Worm (Caenorhabditis elegans): ENCODE measurements around the gene del-7.

Gene del-7

ce11 chrIV:7747838-7748237 is 12.4 kb upstream of the del-7 start, which contains the start of gene klo-1:
Gene klo-1, minus strand, starts transcription at chrIV:7748225.
- no peak for TF ChIP-seq him-1 (tag; optimal IDR thresholded peaks at IDR 0.05)
- TF ChIP-seq dao-5 (tag; optimal IDR thresholded peaks at IDR 0.05): no peak
- TF ChIP-seq W03F9.2 (tag; optimal IDR thresholded peaks at IDR 0.05): no peak

DNA sequence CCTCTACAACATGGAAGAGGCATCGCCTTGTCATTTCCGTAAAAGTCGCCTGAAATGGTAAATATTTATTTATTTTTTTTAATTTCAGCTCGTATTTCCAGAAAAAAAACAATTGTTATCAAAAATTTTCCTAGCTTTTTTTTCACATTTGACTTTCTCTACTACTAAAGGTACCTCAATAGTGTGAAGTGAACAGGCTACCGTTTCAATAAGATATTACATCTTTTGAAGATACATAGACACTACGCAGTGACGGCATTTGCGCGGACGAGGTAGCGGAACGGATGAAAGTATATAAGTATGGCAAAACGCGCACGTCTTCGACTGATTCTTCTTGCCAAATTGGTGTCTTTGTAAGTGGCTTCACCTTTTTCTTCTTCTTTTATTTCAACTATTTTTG is 7.1 kb upstream of the del-7 start, which contains the start of gene col-14:
Gene col-14 (plus strand): TSS at position 301 of the 400 bp plus-strand sequence.
- no peak for TF ChIP-seq W03F9.2 (tag; optimal IDR thresholded peaks at IDR 0.05)
- no peak for TF ChIP-seq dao-5 (tag; optimal IDR thresholded peaks at IDR 0.05)

DNA sequence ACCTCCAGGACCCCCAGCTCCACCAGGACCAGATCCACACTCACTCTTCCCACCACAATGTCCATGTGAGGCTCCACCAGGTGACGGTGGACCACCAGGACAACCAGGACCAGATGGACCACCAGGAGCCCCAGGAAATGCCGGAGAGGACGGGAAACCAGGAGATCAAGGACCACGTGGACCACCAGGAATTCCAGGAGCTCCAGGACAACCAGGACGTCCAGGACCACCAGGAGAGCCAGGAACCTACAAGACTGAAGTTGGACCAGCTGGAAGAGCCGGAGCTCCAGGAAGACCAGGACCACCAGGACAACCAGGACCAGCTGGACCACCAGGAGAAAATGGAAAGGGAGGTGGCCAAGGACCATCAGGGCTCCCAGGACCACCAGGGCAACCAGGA is 6.1 kb upstream of the del-7 start:
- no peak for TF ChIP-seq W03F9.2 (tag; optimal IDR thresholded peaks at IDR 0.05)
- TF ChIP-seq dao-5 (tag; optimal IDR thresholded peaks at IDR 0.05): no peak
- no peak for TF ChIP-seq him-1 (tag; optimal IDR thresholded peaks at IDR 0.05)

DNA sequence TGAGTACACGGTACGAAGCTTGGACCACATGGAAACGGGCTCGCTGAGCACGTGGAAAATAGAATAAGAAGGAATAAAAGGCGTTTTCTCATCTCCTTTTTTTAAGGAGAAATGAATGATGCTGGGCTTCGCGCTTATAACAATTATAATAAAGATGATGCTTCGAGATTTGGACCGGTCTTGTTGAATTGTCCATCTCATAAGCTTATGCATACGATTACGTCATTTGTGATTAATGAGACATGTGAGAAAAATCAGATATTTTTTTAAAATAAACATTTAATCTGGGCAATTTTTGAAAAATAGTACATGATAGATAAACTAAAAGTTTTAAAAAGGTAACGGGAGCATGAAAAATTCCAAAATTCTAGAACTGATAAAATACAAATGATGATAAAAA is 3.0 kb upstream of the del-7 start, which contains the start of gene C46A5.4:
Gene C46A5.4 (minus strand): TSS at position 101 of the 400 bp plus-strand sequence.
- TF ChIP-seq W03F9.2 (tag; optimal IDR thresholded peaks at IDR 0.05) (no peak), him-1 (tag; optimal IDR thresholded peaks at IDR 0.05) (no peak), dao-5 (tag; optimal IDR thresholded peaks at IDR 0.05) (no peak)

- TF ChIP-seq him-1 (tag; optimal IDR thresholded peaks at IDR 0.05) (no peak), W03F9.2 (tag; optimal IDR thresholded peaks at IDR 0.05) (no peak), dao-5 (tag; optimal IDR thresholded peaks at IDR 0.05) (no peak)
Measured at ce11 chrIV:7759527-7759926, 690 bp upstream of the del-7 start, which contains the start of gene dsb-3. Gene dsb-3, minus strand, starts transcription at chrIV:7759627.

DNA sequence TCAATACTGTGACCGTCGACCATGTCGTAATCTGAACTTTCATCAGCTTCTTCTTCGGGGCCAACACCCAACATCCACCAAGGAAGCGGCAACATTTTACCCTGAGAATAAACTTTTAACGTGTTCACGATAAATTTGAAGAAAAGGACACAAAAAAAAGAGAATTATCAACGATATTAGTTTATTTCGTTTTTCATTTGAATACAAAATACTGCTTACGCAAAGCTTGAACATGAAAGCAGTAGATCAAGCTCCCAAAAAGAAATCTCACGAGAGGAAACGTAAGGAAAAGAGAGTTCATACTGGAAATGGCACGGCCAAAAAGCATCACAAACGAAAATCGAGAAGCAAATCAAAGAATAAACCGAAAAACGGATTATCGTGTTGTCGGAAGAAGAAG is 3.5 kb downstream of the del-7 start, which contains the start of the genes C46A5.6 and C46A5.1:
Gene C46A5.6 (minus strand): TSS at position 101 of the 400 bp plus-strand sequence.
Gene C46A5.1 (plus strand): TSS at position 184 of the 400 bp plus-strand sequence.
- TF ChIP-seq dao-5 (tag; optimal IDR thresholded peaks at IDR 0.05): no peak
- no peak for TF ChIP-seq W03F9.2 (tag; optimal IDR thresholded peaks at IDR 0.05)
- TF ChIP-seq him-1 (tag; optimal IDR thresholded peaks at IDR 0.05): no peak

ce11 chrIV:7764319-7764718 is 4.1 kb downstream of the del-7 start:
- TF ChIP-seq W03F9.2 (tag; optimal IDR thresholded peaks at IDR 0.05) (peak; percentile 37), him-1 (tag; optimal IDR thresholded peaks at IDR 0.05) (no peak), dao-5 (tag; optimal IDR thresholded peaks at IDR 0.05) (no peak)

DNA sequence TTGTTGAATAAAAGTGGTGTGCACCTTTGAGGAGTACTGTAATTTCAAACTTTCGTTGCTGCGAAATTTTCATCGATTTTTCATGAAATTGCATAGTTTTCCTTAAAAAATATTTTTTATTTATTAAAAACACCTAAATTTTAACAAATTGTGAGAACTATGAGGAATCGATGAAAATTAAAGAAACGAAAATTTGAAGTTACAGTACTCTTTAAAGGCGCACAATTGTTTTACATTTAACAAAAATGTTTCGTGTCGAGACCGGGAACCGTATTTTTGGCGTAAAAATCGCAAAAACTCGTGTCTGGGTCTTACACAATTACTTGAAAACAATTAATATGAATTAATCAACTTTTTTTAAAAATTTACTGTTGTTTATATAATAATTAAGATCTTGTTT is 9.9 kb downstream of the del-7 start, which contains the start of gene rdl-1:
Gene rdl-1 (minus strand): TSS at position 101 of the 400 bp plus-strand sequence.
- TF ChIP-seq dao-5 (tag; optimal IDR thresholded peaks at IDR 0.05): no peak
- no peak for TF ChIP-seq him-1 (tag; optimal IDR thresholded peaks at IDR 0.05)
- no peak for TF ChIP-seq W03F9.2 (tag; optimal IDR thresholded peaks at IDR 0.05)

DNA sequence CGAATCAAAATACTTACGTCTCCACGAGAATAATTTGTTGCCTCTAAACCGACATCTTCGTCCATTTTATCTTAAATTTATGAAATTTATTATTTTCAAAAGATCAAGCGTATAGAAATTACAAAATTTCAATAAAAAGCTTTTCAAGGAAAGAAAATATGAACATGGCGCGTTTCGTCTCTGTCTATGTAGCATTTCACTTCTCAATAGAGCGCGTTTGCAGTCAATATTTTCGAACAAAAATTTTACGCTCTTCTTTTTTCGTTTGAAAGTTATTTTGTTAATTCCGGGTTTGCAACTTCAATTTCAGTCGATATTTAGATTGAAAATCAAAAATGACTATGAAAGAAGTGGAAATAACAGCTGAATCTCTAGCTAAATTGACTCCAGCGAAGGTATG is 14.0 kb downstream of the del-7 start, which contains the start of the genes hcf-1 and swd-2.2:
Gene hcf-1 (minus strand): TSS at position 70 of the 400 bp plus-strand sequence.
Gene swd-2.2 (plus strand): TSS at position 206 of the 400 bp plus-strand sequence.
- TF ChIP-seq him-1 (tag; optimal IDR thresholded peaks at IDR 0.05) (no peak), dao-5 (tag; optimal IDR thresholded peaks at IDR 0.05) (no peak), W03F9.2 (tag; optimal IDR thresholded peaks at IDR 0.05) (peak; percentile 46)

ce11 chrIV:7775725-7776124 is 15.5 kb downstream of the del-7 start, which contains the start of gene swd-2.1:
Gene swd-2.1, plus strand, starts transcription at chrIV:7776025.
- TF ChIP-seq W03F9.2 (tag; optimal IDR thresholded peaks at IDR 0.05) (no peak), dao-5 (tag; optimal IDR thresholded peaks at IDR 0.05) (no peak), him-1 (tag; optimal IDR thresholded peaks at IDR 0.05) (no peak)

- TF ChIP-seq dao-5 (tag; optimal IDR thresholded peaks at IDR 0.05): no peak
Measured at ce11 chrIV:7778865-7779264, 18.6 kb downstream of the del-7 start, which contains the start of gene rpap-3. Gene rpap-3, minus strand, starts transcription at chrIV:7778965.

ce11 chrIV:7782292-7782691 is 22.1 kb downstream of the del-7 start, which contains the start of gene sec-10:
Gene sec-10, minus strand, starts transcription at chrIV:7782499.
- TF ChIP-seq him-1 (tag; optimal IDR thresholded peaks at IDR 0.05) (no peak), W03F9.2 (tag; optimal IDR thresholded peaks at IDR 0.05) (no peak), dao-5 (tag; optimal IDR thresholded peaks at IDR 0.05) (no peak)

DNA sequence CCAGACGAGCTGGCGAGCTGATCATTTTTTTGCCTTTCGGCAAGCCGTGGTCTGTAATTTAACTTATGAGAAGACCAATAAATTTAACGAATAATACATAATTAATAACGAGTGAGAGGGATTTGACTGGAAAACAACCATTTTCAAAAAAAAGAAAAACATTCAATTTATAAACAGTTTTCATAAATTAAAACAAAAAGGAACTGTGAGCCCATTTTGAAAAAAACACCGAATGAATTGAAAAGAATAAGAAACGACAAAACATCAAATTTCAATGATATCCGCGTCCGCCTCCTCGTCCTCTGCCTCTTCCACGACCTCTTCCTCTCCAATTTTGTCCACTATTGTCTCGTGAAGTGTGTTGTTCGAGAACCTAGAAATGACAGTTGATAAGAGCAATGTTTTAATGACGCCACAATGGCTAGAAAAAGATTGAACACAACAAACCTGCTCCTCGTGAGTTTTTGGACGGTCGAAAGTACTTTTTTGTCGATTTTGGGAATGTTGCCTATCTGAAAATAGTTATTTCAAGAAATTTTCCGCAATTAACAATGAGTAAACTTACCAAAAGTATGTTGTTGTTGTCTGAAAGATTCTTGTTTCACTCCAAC is 23.7 kb downstream of the del-7 start, which contains the start of gene tag-321:
Gene tag-321 (minus strand): TSS at position 51 of the 611 bp plus-strand sequence.
- TF ChIP-seq dao-5 (tag; optimal IDR thresholded peaks at IDR 0.05) (no peak), W03F9.2 (tag; optimal IDR thresholded peaks at IDR 0.05) (no peak), him-1 (tag; optimal IDR thresholded peaks at IDR 0.05) (no peak)

ce11 chrIV:7785506-7786065 is 25.4 kb downstream of the del-7 start, which contains the start of gene tag-322:
Gene tag-322, minus strand, starts transcription at chrIV:7785556.
- TF ChIP-seq W03F9.2 (tag; optimal IDR thresholded peaks at IDR 0.05) (peak; percentile 73), dao-5 (tag; optimal IDR thresholded peaks at IDR 0.05) (no peak), him-1 (tag; optimal IDR thresholded peaks at IDR 0.05) (no peak)
